Fruit fly (Drosophila melanogaster) whole organism, prepupa: ENCODE measurements around the gene CG11601.

Experiments
- CG31627 ChIP-seq: fragments of 200-800 bp; sonication (Bioruptor generic); optimal IDR thresholded peaks from 3 replicates; lab custom pipeline; 2016; ENCODE audit warnings: missing biosample characterization, missing genetic modification characterization
- CG3919 ChIP-seq: fragments of 200-800 bp; sonication (Bioruptor generic); optimal IDR thresholded peaks from 3 replicates; lab custom pipeline; 2016; ENCODE audit warnings: missing biosample characterization, missing genetic modification characterization
- CG8632 ChIP-seq: fragments of 200-800 bp; sonication (Bioruptor generic); optimal IDR thresholded peaks from 3 replicates; lab custom pipeline; 2016; ENCODE audit warnings: missing biosample characterization, missing genetic modification characterization
- OdsH ChIP-seq: fragments of 200-800 bp; sonication (Bioruptor generic); optimal IDR thresholded peaks from 3 replicates; lab custom pipeline; 2016; ENCODE audit warnings: missing biosample characterization, missing genetic modification characterization
- Smox ChIP-seq: fragments of 200-800 bp; sonication (Bioruptor generic); optimal IDR thresholded peaks from 3 replicates; lab custom pipeline; 2016; ENCODE audit warnings: missing biosample characterization, missing genetic modification characterization
- Sox102F ChIP-seq: fragments of 200-800 bp; sonication (Bioruptor generic); optimal IDR thresholded peaks from 2 replicates; lab custom pipeline; 2016; ENCODE audit warnings: missing biosample characterization, mild to moderate bottlenecking, missing genetic modification characterization
- achi ChIP-seq: fragments of 200-800 bp; sonication (Bioruptor generic); optimal IDR thresholded peaks from 3 replicates; lab custom pipeline; 2016; ENCODE audit warnings: missing biosample characterization, missing genetic modification characterization
- dac ChIP-seq: fragments of 200-800 bp; sonication (Bioruptor generic); optimal IDR thresholded peaks from 2 replicates; lab custom pipeline; 2017; ENCODE audit warnings: missing biosample characterization, mild to moderate bottlenecking, missing genetic modification characterization
- dsx ChIP-seq: fragments of 200-800 bp; optimal IDR thresholded peaks from 3 replicates; lab custom pipeline; 2019; ENCODE audit warnings: missing biosample characterization, mild to moderate bottlenecking, missing genetic modification characterization, moderate library complexity; ENCODE audit not compliant: poor library complexity, severe bottlenecking
- fd59A ChIP-seq: fragments of 200-800 bp; sonication (Bioruptor generic); optimal IDR thresholded peaks from 2 replicates; lab custom pipeline; 2017; ENCODE audit warnings: missing biosample characterization, mild to moderate bottlenecking, missing genetic modification characterization, missing genetic modification reagents
- net ChIP-seq: fragments of 200-800 bp; sonication (Bioruptor generic); optimal IDR thresholded peaks from 3 replicates; lab custom pipeline; 2016; ENCODE audit warnings: missing biosample characterization, missing genetic modification characterization

- TF ChIP-seq CG31627: no peak
- TF ChIP-seq CG8632 (GFP tag; lab: Kevin White, UChicago): no peak
- TF ChIP-seq fd59A: no peak
- TF ChIP-seq dac: no peak
- TF ChIP-seq net: no peak
- no peak for TF ChIP-seq achi (GFP tag; lab: Kevin White, UChicago)
- no peak for TF ChIP-seq Sox102F (GFP tag; lab: Kevin White, UChicago)
- TF ChIP-seq dsx: no peak
- no peak for TF ChIP-seq CG3919 (GFP tag; lab: Kevin White, UChicago)
- no peak for TF ChIP-seq Smox
- TF ChIP-seq OdsH (GFP tag; lab: Kevin White, UChicago): no peak
Measured at dm6 chr2L:298285-298644, 15.2 kb upstream of the CG11601 start.
